Fruit fly (Drosophila melanogaster): ENCODE results near the gene GstD7.

DNA sequence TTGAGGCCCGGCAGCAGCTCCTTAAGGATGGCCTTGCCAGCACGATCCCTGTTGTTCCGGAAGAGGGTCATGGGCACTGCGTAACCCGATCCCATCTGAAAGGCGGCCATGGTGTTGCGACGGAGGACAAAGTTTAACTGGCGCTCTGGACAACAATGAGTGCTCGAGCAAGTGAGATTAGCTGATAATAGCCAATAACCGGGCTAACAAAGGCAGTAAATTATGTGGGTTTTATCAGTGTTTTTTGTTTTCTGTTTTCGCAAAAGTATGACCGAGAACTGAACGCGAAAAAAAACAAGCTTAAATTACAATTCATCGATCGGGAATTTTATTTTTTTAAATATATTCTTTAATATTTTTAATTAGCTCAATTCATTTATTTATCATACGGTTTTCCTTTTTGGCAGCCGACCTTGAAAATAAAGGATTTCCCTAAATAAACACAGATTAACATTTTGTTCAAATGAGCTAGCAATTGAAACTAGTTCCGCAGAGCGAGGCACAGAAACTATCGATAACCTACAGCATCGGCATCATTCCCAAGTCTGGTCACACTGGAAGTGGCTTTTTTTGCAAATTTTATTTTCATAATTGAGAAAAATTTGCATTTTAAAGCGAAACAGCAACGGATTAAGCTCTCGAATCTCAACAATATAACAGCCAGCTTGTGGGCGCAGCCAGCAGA is 35.1 kb downstream of the GstD7 start, which contains the start of the genes Dip-C and pps:
- TF ChIP-seq Mnt (GFP tag; optimal IDR thresholded peaks at IDR 0.05) (peak; percentile 10), bab1 (GFP tag; optimal IDR thresholded peaks at IDR 0.05) (peak; percentile 14), toe (GFP tag; optimal IDR thresholded peaks at IDR 0.05) (no peak), kay (GFP tag; ENCODE audit: borderline replicate concordance) (no peak), CG1620 (GFP tag; optimal IDR thresholded peaks at IDR 0.05) (no peak), Hr96 (GFP tag; optimal IDR thresholded peaks at IDR 0.05) (no peak), CG12768 (GFP tag; optimal IDR thresholded peaks at IDR 0.05) (no peak)

Measured in whole organism, adult.